Worm (Caenorhabditis elegans) whole organism, L4/young adult: Measurements from ENCODE around the gene dhs-20.

Experiments used
- dao-5 ChIP-seq: sonication (generic microtip); optimal IDR thresholded peaks from 2 replicates; lab custom pipeline; 2016; ENCODE audit warnings: missing genotype, missing genetic modification characterization, moderate library complexity, missing compliant biosample characterization
- him-1 ChIP-seq: sonication (generic microtip); optimal IDR thresholded peaks from 2 replicates; lab custom pipeline; 2016; ENCODE audit warnings: missing genotype, missing genetic modification reagents, missing genetic modification characterization, missing compliant biosample characterization

ce11 chrV:11653095-11653494 lies 48.7 kb upstream of the dhs-20 start:
- no peak for TF ChIP-seq him-1
- no peak for TF ChIP-seq dao-5 (tag; lab: Kevin White, UChicago)
